Worm (Caenorhabditis elegans) whole organism, L1 larva: Measurements from ENCODE around the gene F44A6.3.

Source experiments
- C04F5.9 ChIP-seq: sonication (generic microtip); optimal IDR thresholded peaks from 2 replicates; lab custom pipeline; 2016; ENCODE audit warnings: missing genetic modification characterization, missing compliant biosample characterization
- C34B4.2 ChIP-seq: sonication (generic microtip); optimal IDR thresholded peaks from 2 replicates; lab custom pipeline; 2017; ENCODE audit warnings: mild to moderate bottlenecking, missing genetic modification characterization, missing compliant biosample characterization
- Y116A8C.19 ChIP-seq: sonication (generic microtip); optimal IDR thresholded peaks from 2 replicates; lab custom pipeline; 2016; ENCODE audit warnings: missing compliant biosample characterization, missing genetic modification characterization, borderline replicate concordance
- aha-1 ChIP-seq: fragments of 150-350 bp; optimal IDR thresholded peaks from 2 replicates; lab custom pipeline; 2014; ENCODE audit warnings: missing biosample characterization, missing genetic modification characterization
- aly-2 ChIP-seq: fragments of 150-350 bp; optimal IDR thresholded peaks from 2 replicates; lab custom pipeline; 2014; ENCODE audit warnings: missing biosample characterization, missing genetic modification characterization
- ama-1 ChIP-seq: fragments of 150-350 bp; optimal IDR thresholded peaks from 2 replicates; lab custom pipeline; 2014
- ceh-8 ChIP-seq: fragments of 200-800 bp; sonication (Bioruptor generic); optimal IDR thresholded peaks from 2 replicates; lab custom pipeline; 2018; ENCODE audit warnings: mild to moderate bottlenecking, missing genetic modification characterization, moderate library complexity, missing compliant biosample characterization
- ceh-88 ChIP-seq: fragments of 200-800 bp; sonication (Bioruptor generic); IDR thresholded peaks from 2 replicates; pipeline ENCODE4 v1.3.6; 2022; ENCODE audit warnings: missing genetic modification characterization, missing compliant biosample characterization
- ceh-90 ChIP-seq: sonication (generic microtip); optimal IDR thresholded peaks from 2 replicates; lab custom pipeline; 2016; ENCODE audit warnings: missing genetic modification characterization, missing compliant biosample characterization
- ces-1 ChIP-seq: fragments of 150-350 bp; optimal IDR thresholded peaks from 2 replicates; lab custom pipeline; 2014; ENCODE audit warnings: missing biosample characterization, missing genetic modification reagents, missing genetic modification characterization
- efl-1 ChIP-seq, 4 experiments: fragments of 150-350 bp; optimal IDR thresholded peaks in 3 of 4; peaks in 1 of 4; 1 replicate in 1 of 4; 2 replicates in 3 of 4; lab custom pipeline; 2014; ENCODE audit warnings: missing biosample characterization in 2 of 4, missing genetic modification characterization in 2 of 4, missing genetic modification reagents in 2 of 4
- elt-3 ChIP-seq, 6 experiments: fragments of 150-350 bp in 1 of 6; sonication (generic microtip); optimal IDR thresholded peaks; 2 replicates each; lab custom pipeline; 2017 to 2018; ENCODE audit warnings: missing biosample characterization in 6 of 6, missing genetic modification characterization in 6 of 6, inconsistent platforms in 1 of 6
- fkh-10 ChIP-seq: sonication (generic microtip); optimal IDR thresholded peaks from 2 replicates; lab custom pipeline; 2017; ENCODE audit warnings: missing biosample characterization, missing genetic modification reagents, missing genetic modification characterization
- fkh-4 ChIP-seq: sonication (generic microtip); optimal IDR thresholded peaks from 2 replicates; lab custom pipeline; 2016; ENCODE audit warnings: missing compliant biosample characterization, missing genetic modification characterization, borderline replicate concordance
- fkh-8 ChIP-seq: sonication (generic microtip); optimal IDR thresholded peaks from 2 replicates; lab custom pipeline; 2016; ENCODE audit warnings: mild to moderate bottlenecking, missing genetic modification characterization, missing compliant biosample characterization
- fos-1 ChIP-seq: fragments of 150-350 bp; optimal IDR thresholded peaks from 2 replicates; lab custom pipeline; 2014; ENCODE audit warnings: missing biosample characterization, missing genetic modification characterization
- hlh-17 ChIP-seq: fragments of 200-800 bp; sonication (Bioruptor generic); optimal IDR thresholded peaks from 2 replicates; lab custom pipeline; 2018; ENCODE audit warnings: missing genetic modification characterization, mild to moderate bottlenecking, missing compliant biosample characterization, moderate library complexity, borderline replicate concordance
- hlh-4 ChIP-seq: sonication (generic microtip); optimal IDR thresholded peaks from 2 replicates; lab custom pipeline; 2016; ENCODE audit warnings: mild to moderate bottlenecking, missing genetic modification characterization, missing compliant biosample characterization
- hpl-2 ChIP-seq: fragments of 150-350 bp; optimal IDR thresholded peaks from 2 replicates; lab custom pipeline; 2014; ENCODE audit warnings: missing biosample characterization, missing genetic modification reagents, missing genetic modification characterization
- irx-1 ChIP-seq: sonication (generic microtip); optimal IDR thresholded peaks from 2 replicates; lab custom pipeline; 2016; ENCODE audit warnings: missing genetic modification characterization, missing compliant biosample characterization
- jun-1 ChIP-seq: fragments of 150-350 bp; optimal IDR thresholded peaks from 2 replicates; lab custom pipeline; 2014; ENCODE audit warnings: missing biosample characterization, missing genetic modification reagents, missing genetic modification characterization
- lin-13 ChIP-seq: fragments of 150-350 bp; optimal IDR thresholded peaks from 2 replicates; lab custom pipeline; 2014; ENCODE audit warnings: missing biosample characterization, missing genetic modification reagents, missing genetic modification characterization
- lin-14 ChIP-seq: fragments of 200-800 bp; sonication (Bioruptor generic); optimal IDR thresholded peaks from 2 replicates; lab custom pipeline; 2018; ENCODE audit warnings: mild to moderate bottlenecking, missing genetic modification characterization, moderate library complexity, missing compliant biosample characterization
- lin-15B ChIP-seq: fragments of 150-350 bp; sonication (generic microtip); optimal IDR thresholded peaks from 3 replicates; lab custom pipeline; 2014; ENCODE audit warnings: missing biosample characterization, missing genetic modification characterization
- lin-35 ChIP-seq, 2 experiments: fragments of 150-350 bp; optimal IDR thresholded peaks; 2 replicates each; lab custom pipeline; 2014; ENCODE audit warnings: missing biosample characterization in 2 of 2, missing genetic modification characterization in 2 of 2, missing genetic modification reagents in 2 of 2
- mdl-1 ChIP-seq, 2 experiments: fragments of 150-350 bp; optimal IDR thresholded peaks; 2 replicates each; lab custom pipeline; 2014 to 2017; ENCODE audit warnings: missing biosample characterization in 2 of 2, missing genetic modification characterization in 2 of 2, inconsistent platforms in 1 of 2
- mef-2 ChIP-seq: fragments of 150-350 bp; optimal IDR thresholded peaks from 2 replicates; lab custom pipeline; 2014; ENCODE audit warnings: missing biosample characterization, missing genetic modification characterization
- mep-1 ChIP-seq: fragments of 150-350 bp; optimal IDR thresholded peaks from 2 replicates; lab custom pipeline; 2014; ENCODE audit warnings: missing biosample characterization, missing genetic modification characterization
- nhr-12 ChIP-seq: sonication (generic microtip); optimal IDR thresholded peaks from 2 replicates; lab custom pipeline; 2017; ENCODE audit warnings: missing biosample characterization, missing genetic modification characterization
- nhr-19 ChIP-seq: fragments of 200-800 bp; sonication (Bioruptor generic); conservative IDR thresholded peaks from 2 replicates; pipeline ENCODE4 v1.3.6; 2022; ENCODE audit warnings: missing genetic modification characterization, missing compliant biosample characterization
- nhr-20 ChIP-seq: sonication (generic microtip); optimal IDR thresholded peaks from 2 replicates; lab custom pipeline; 2016; ENCODE audit warnings: mild to moderate bottlenecking, missing genetic modification characterization, missing compliant biosample characterization
- nhr-237 ChIP-seq: fragments of 150-350 bp; optimal IDR thresholded peaks from 2 replicates; lab custom pipeline; 2014; ENCODE audit warnings: missing biosample characterization, missing genetic modification characterization
- nhr-28 ChIP-seq: fragments of 150-350 bp; optimal IDR thresholded peaks from 2 replicates; lab custom pipeline; 2014; ENCODE audit warnings: missing biosample characterization, missing genetic modification characterization
- nhr-47 ChIP-seq: sonication (generic microtip); optimal IDR thresholded peaks from 2 replicates; lab custom pipeline; 2016; ENCODE audit warnings: mild to moderate bottlenecking, missing genetic modification characterization, moderate library complexity, missing compliant biosample characterization
- nhr-77 ChIP-seq: fragments of 150-350 bp; optimal IDR thresholded peaks from 2 replicates; lab custom pipeline; 2014; ENCODE audit warnings: missing biosample characterization, missing genetic modification characterization
- nhr-84 ChIP-seq: sonication (generic microtip); optimal IDR thresholded peaks from 2 replicates; lab custom pipeline; 2017; ENCODE audit warnings: missing biosample characterization, missing genetic modification characterization
- nhr-85 ChIP-seq: sonication (generic microtip); peaks from one replicate; lab custom pipeline; 2016; ENCODE audit warnings: missing genetic modification characterization, inconsistent platforms, missing compliant biosample characterization
- pax-3 ChIP-seq: fragments of 200-800 bp; sonication (Bioruptor generic); optimal IDR thresholded peaks from 2 replicates; lab custom pipeline; 2018; ENCODE audit warnings: mild to moderate bottlenecking, missing genetic modification characterization, moderate library complexity, missing compliant biosample characterization
- snpc-4 ChIP-seq: fragments of 150-350 bp; optimal IDR thresholded peaks from 2 replicates; lab custom pipeline; 2014; ENCODE audit warnings: missing biosample characterization, missing genetic modification characterization
- sox-4 ChIP-seq: sonication (generic microtip); optimal IDR thresholded peaks from 2 replicates; lab custom pipeline; 2016; ENCODE audit warnings: missing genetic modification characterization, missing compliant biosample characterization
- sptf-1 ChIP-seq: fragments of 150-350 bp; optimal IDR thresholded peaks from 2 replicates; lab custom pipeline; 2014; ENCODE audit warnings: missing biosample characterization, missing genetic modification characterization
- tbx-2 ChIP-seq: sonication (generic microtip); optimal IDR thresholded peaks from 2 replicates; lab custom pipeline; 2016; ENCODE audit warnings: missing genetic modification characterization, missing compliant biosample characterization
- tlp-1 ChIP-seq: fragments of 150-350 bp; optimal IDR thresholded peaks from 2 replicates; lab custom pipeline; 2014; ENCODE audit warnings: missing biosample characterization, missing genetic modification characterization
- unc-62 ChIP-seq: fragments of 150-350 bp; optimal IDR thresholded peaks from 2 replicates; lab custom pipeline; 2014; ENCODE audit warnings: missing biosample characterization, missing genetic modification reagents, missing genetic modification characterization
- unc-98 ChIP-seq: fragments of 200-800 bp; sonication (Bioruptor generic); IDR thresholded peaks from 2 replicates; pipeline ENCODE4 v1.3.6; 2022; ENCODE audit warnings: missing genetic modification characterization, missing compliant biosample characterization
- xbp-1 ChIP-seq: sonication (generic microtip); optimal IDR thresholded peaks from 2 replicates; lab custom pipeline; 2016; ENCODE audit warnings: missing genetic modification characterization, missing compliant biosample characterization
- zip-4 ChIP-seq: fragments of 200-800 bp; sonication (Bioruptor generic); optimal IDR thresholded peaks from 2 replicates; lab custom pipeline; 2018; ENCODE audit warnings: mild to moderate bottlenecking, missing genetic modification characterization, moderate library complexity, missing compliant biosample characterization

Gene F44A6.3

ce11 chrX:10218779-10219178 is 6.2 kb downstream of the F44A6.3 start, which contains the start of gene F44A6.5 (continued):
- TF ChIP-seq snpc-4 (tag; lab: Kevin White, UChicago): no peak
- no peak for TF ChIP-seq ceh-88 (GFP tag; lab: Robert Waterston, UW)
- no peak for TF ChIP-seq lin-13
- TF ChIP-seq hlh-17 (GFP tag; lab: Kevin White, UChicago): no peak
- no peak for TF ChIP-seq fos-1
- peak; percentile 18 for TF ChIP-seq mep-1 (tag; lab: Kevin White, UChicago)
- peak; percentile 23 for TF ChIP-seq nhr-47 (tag; lab: Kevin White, UChicago)
- no peak for TF ChIP-seq Y116A8C.19 (tag; lab: Kevin White, UChicago)
- TF ChIP-seq ceh-8 (GFP tag; lab: Kevin White, UChicago): no peak
- TF ChIP-seq ces-1: no peak
- TF ChIP-seq tbx-2 (tag; lab: Kevin White, UChicago): peak; percentile 24
- no peak for TF ChIP-seq tlp-1 (tag; lab: Kevin White, UChicago)
- TF ChIP-seq lin-15B (tag; lab: Kevin White, UChicago): no peak
- TF ChIP-seq fkh-10 (GFP tag; lab: Kevin White, UChicago): no peak
- peak in 2 of 6 experiments; percentile 50 to 62 for TF ChIP-seq elt-3 (tag; optimal IDR thresholded peaks at IDR 0.05; lab: Kevin White, UChicago)
- no peak for TF ChIP-seq nhr-28 (tag; lab: Kevin White, UChicago)
- TF ChIP-seq irx-1: no peak
- no peak for TF ChIP-seq fkh-8 (tag; lab: Kevin White, UChicago)
- TF ChIP-seq nhr-77 (tag; lab: Kevin White, UChicago): no peak
- TF ChIP-seq fkh-4 (tag; lab: Kevin White, UChicago): no peak
- TF ChIP-seq C04F5.9: no peak
- TF ChIP-seq nhr-85: peak; percentile 91
- no peak for TF ChIP-seq hlh-4
- peak; percentile 63 for TF ChIP-seq lin-14
- TF ChIP-seq sox-4 (tag; lab: Kevin White, UChicago): no peak
- peak in 1 of 2 experiments; percentile 34 for TF ChIP-seq lin-35 (GFP tag; optimal IDR thresholded peaks at IDR 0.05; lab: Kevin White, UChicago)
- no peak for TF ChIP-seq nhr-84 (tag; lab: Kevin White, UChicago)
- TF ChIP-seq nhr-237: no peak
- no peak for TF ChIP-seq nhr-12 (tag; lab: Kevin White, UChicago)
- no peak for TF ChIP-seq jun-1
- no peak for TF ChIP-seq mdl-1 (tag; optimal IDR thresholded peaks at IDR 0.05; lab: Kevin White, UChicago)
- TF ChIP-seq mef-2: no peak
- TF ChIP-seq ama-1 (lab: Kevin White, UChicago): no peak
- TF ChIP-seq unc-98 (GFP tag; lab: Robert Waterston, UW): no peak
- peak; percentile 81 for TF ChIP-seq nhr-20 (tag; lab: Kevin White, UChicago)
- no peak for TF ChIP-seq unc-62 (GFP tag; lab: Kevin White, UChicago)
- TF ChIP-seq zip-4 (GFP tag; lab: Kevin White, UChicago): no peak
- no peak for TF ChIP-seq hpl-2
- TF ChIP-seq efl-1 (optimal IDR thresholded peaks at IDR 0.05; lab: Kevin White, UChicago): no peak
- peak in 1 of 2 experiments; percentile 82 for TF ChIP-seq efl-1 (GFP tag; optimal IDR thresholded peaks at IDR 0.05 in 1 of 2; lab: Kevin White, UChicago)
- no peak for TF ChIP-seq C34B4.2 (tag; lab: Kevin White, UChicago)
- TF ChIP-seq pax-3 (tag; lab: Kevin White, UChicago): no peak
- no peak for TF ChIP-seq xbp-1
- TF ChIP-seq ceh-90 (tag; lab: Kevin White, UChicago): no peak
- TF ChIP-seq nhr-19 (GFP tag; lab: Robert Waterston, UW): peak; percentile 38; the same call in 1 of the 2 replicates
- TF ChIP-seq aly-2 (tag; lab: Kevin White, UChicago): no peak
- no peak for TF ChIP-seq sptf-1 (tag; lab: Kevin White, UChicago)
- no peak for TF ChIP-seq aha-1 (tag; lab: Kevin White, UChicago)
